Worm (Caenorhabditis elegans): ENCODE measurements around the gene nrfl-1.

- TF ChIP-seq unc-3 (GFP tag; conservative IDR thresholded peaks at IDR 0.05), result no peak
- TF ChIP-seq unc-3 (tag; optimal IDR thresholded peaks at IDR 0.05), result no peak
- TF ChIP-seq sdc-2 (tag; optimal IDR thresholded peaks at IDR 0.05), result no peak
- TF ChIP-seq elt-2 (tag; optimal IDR thresholded peaks at IDR 0.05), result no peak
- no peak for TF ChIP-seq unc-55 (GFP tag; optimal IDR thresholded peaks at IDR 0.05)
- no peak for TF ChIP-seq nhr-11 (tag; optimal IDR thresholded peaks at IDR 0.05)
- TF ChIP-seq unc-86 (tag; optimal IDR thresholded peaks at IDR 0.05), result no peak
- TF ChIP-seq sox-2 (GFP tag; IDR thresholded peaks at IDR 0.05), result no peak
- TF ChIP-seq pag-3 (tag; optimal IDR thresholded peaks at IDR 0.05; ENCODE audit: borderline replicate concordance), result no peak
- no peak for TF ChIP-seq pat-9 (tag; optimal IDR thresholded peaks at IDR 0.05)
- TF ChIP-seq tbx-2 (tag; optimal IDR thresholded peaks at IDR 0.05), result no peak
These were observed 6.9 kb upstream of the nrfl-1 start for ce11 chrIV:9112019-9112418.
